Worm (Caenorhabditis elegans) whole organism, L2 larva: ENCODE results near the gene F49C12.1.
A peak's percentile ranks its signal among the peaks of the same experiment; 100 is the strongest.

Source experiments
- C34F6.9 ChIP-seq: fragments of 150-350 bp; optimal IDR thresholded peaks from 2 replicates; lab custom pipeline; 2014; ENCODE audit warnings: missing biosample characterization, missing genetic modification characterization
- F13H6.1 ChIP-seq: sonication (generic microtip); optimal IDR thresholded peaks from 2 replicates; lab custom pipeline; 2016; ENCODE audit warnings: missing genetic modification characterization, missing compliant biosample characterization
- R02D3.7 ChIP-seq: fragments of 150-350 bp; optimal IDR thresholded peaks from 2 replicates; lab custom pipeline; 2014; ENCODE audit warnings: missing biosample characterization, missing genetic modification characterization
- Y55F3AM.14 ChIP-seq: fragments of 200-800 bp; sonication (Bioruptor generic); optimal IDR thresholded peaks from 2 replicates; lab custom pipeline; 2018; ENCODE audit warnings: mild to moderate bottlenecking, missing genetic modification characterization, missing compliant biosample characterization
- ZK546.5 ChIP-seq: sonication (generic microtip); optimal IDR thresholded peaks from 2 replicates; lab custom pipeline; 2017; ENCODE audit warnings: missing biosample characterization, missing genetic modification characterization
- alr-1 ChIP-seq: fragments of 150-350 bp; optimal IDR thresholded peaks from 2 replicates; lab custom pipeline; 2014; ENCODE audit warnings: missing biosample characterization, missing genetic modification characterization
- aly-2 ChIP-seq: fragments of 150-350 bp; optimal IDR thresholded peaks from 2 replicates; lab custom pipeline; 2014; ENCODE audit warnings: missing biosample characterization, missing genetic modification characterization
- ama-1 ChIP-seq: fragments of 150-350 bp; optimal IDR thresholded peaks from 2 replicates; lab custom pipeline; 2018; ENCODE audit warnings: inconsistent platforms
- blmp-1 ChIP-seq: sonication (generic microtip); optimal IDR thresholded peaks from 2 replicates; lab custom pipeline; 2017; ENCODE audit warnings: missing genetic modification characterization, mild to moderate bottlenecking, missing compliant biosample characterization, antibody characterized with exemption, moderate library complexity; ENCODE audit not compliant: insufficient read depth
- ceh-82 ChIP-seq: fragments of 150-350 bp; optimal IDR thresholded peaks from 2 replicates; lab custom pipeline; 2014; ENCODE audit warnings: missing biosample characterization, missing genetic modification characterization
- crh-2 ChIP-seq: sonication (generic microtip); optimal IDR thresholded peaks from 2 replicates; lab custom pipeline; 2017; ENCODE audit warnings: missing biosample characterization, missing genetic modification characterization
- dmd-4 ChIP-seq: sonication (generic microtip); optimal IDR thresholded peaks from 2 replicates; lab custom pipeline; 2017; ENCODE audit warnings: missing biosample characterization, missing genetic modification characterization
- egl-27 ChIP-seq: sonication (generic microtip); optimal IDR thresholded peaks from 3 replicates; lab custom pipeline; 2017; ENCODE audit warnings: missing biosample characterization, missing genetic modification reagents, missing genetic modification characterization
- elt-1 ChIP-seq: fragments of 150-350 bp; optimal IDR thresholded peaks from 2 replicates; lab custom pipeline; 2014; ENCODE audit warnings: missing biosample characterization, missing genetic modification characterization
- elt-3 ChIP-seq: sonication (generic microtip); optimal IDR thresholded peaks from 2 replicates; lab custom pipeline; 2017; ENCODE audit warnings: missing biosample characterization, missing genetic modification characterization
- fos-1 ChIP-seq: fragments of 150-350 bp; optimal IDR thresholded peaks from 2 replicates; lab custom pipeline; 2014; ENCODE audit warnings: missing biosample characterization, missing genetic modification characterization
- gmeb-1 ChIP-seq: fragments of 150-350 bp; optimal IDR thresholded peaks from 2 replicates; lab custom pipeline; 2014; ENCODE audit warnings: missing biosample characterization, missing genetic modification characterization
- lin-11 ChIP-seq: fragments of 150-350 bp; sonication (generic microtip); optimal IDR thresholded peaks from 2 replicates; lab custom pipeline; 2014; ENCODE audit warnings: missing biosample characterization, missing genetic modification characterization, inconsistent platforms, mixed read lengths
- lin-13 ChIP-seq: fragments of 150-350 bp; optimal IDR thresholded peaks from 2 replicates; lab custom pipeline; 2014; ENCODE audit warnings: missing biosample characterization, missing genetic modification reagents, missing genetic modification characterization
- lin-39 ChIP-seq: fragments of 150-350 bp; optimal IDR thresholded peaks from 2 replicates; lab custom pipeline; 2014; ENCODE audit warnings: missing biosample characterization, missing genetic modification reagents, missing genetic modification characterization
- lsy-2 ChIP-seq, 2 experiments: fragments of 150-350 bp in 1 of 2; sonication (generic microtip) in 1 of 2; optimal IDR thresholded peaks; 2 replicates each; lab custom pipeline; 2014 to 2017; ENCODE audit warnings: missing biosample characterization in 2 of 2, missing genetic modification characterization in 2 of 2
- mab-5 ChIP-seq: fragments of 150-350 bp; optimal IDR thresholded peaks from 2 replicates; lab custom pipeline; 2014; ENCODE audit warnings: missing biosample characterization, missing genetic modification characterization
- mbf-1 ChIP-seq: sonication (generic microtip); optimal IDR thresholded peaks from 2 replicates; lab custom pipeline; 2017; ENCODE audit warnings: missing biosample characterization, missing genetic modification characterization
- nhr-10 ChIP-seq: sonication (generic microtip); optimal IDR thresholded peaks from 2 replicates; lab custom pipeline; 2017; ENCODE audit warnings: missing biosample characterization, missing genetic modification characterization
- nhr-11 ChIP-seq: fragments of 150-350 bp; optimal IDR thresholded peaks from 2 replicates; lab custom pipeline; 2014; ENCODE audit warnings: missing biosample characterization, missing genetic modification characterization
- nhr-12 ChIP-seq: fragments of 150-350 bp; optimal IDR thresholded peaks from 2 replicates; lab custom pipeline; 2014; ENCODE audit warnings: missing biosample characterization, missing genetic modification characterization
- nhr-129 ChIP-seq: fragments of 150-350 bp; optimal IDR thresholded peaks from 2 replicates; lab custom pipeline; 2014; ENCODE audit warnings: missing biosample characterization, missing genetic modification characterization
- nhr-21 ChIP-seq: fragments of 150-350 bp; optimal IDR thresholded peaks from 2 replicates; lab custom pipeline; 2014; ENCODE audit warnings: missing biosample characterization, missing genetic modification characterization
- nhr-23 ChIP-seq: fragments of 150-350 bp; optimal IDR thresholded peaks from 2 replicates; lab custom pipeline; 2014; ENCODE audit warnings: missing biosample characterization, missing genetic modification reagents, missing genetic modification characterization
- nhr-237 ChIP-seq: fragments of 150-350 bp; optimal IDR thresholded peaks from 2 replicates; lab custom pipeline; 2014; ENCODE audit warnings: missing biosample characterization, missing genetic modification characterization
- nhr-6 ChIP-seq: fragments of 150-350 bp; optimal IDR thresholded peaks from 2 replicates; lab custom pipeline; 2014; ENCODE audit warnings: missing biosample characterization, missing genetic modification characterization
- nhr-77 ChIP-seq: fragments of 150-350 bp; optimal IDR thresholded peaks from 2 replicates; lab custom pipeline; 2014; ENCODE audit warnings: missing biosample characterization, missing genetic modification characterization
- sem-4 ChIP-seq: fragments of 150-350 bp; optimal IDR thresholded peaks from 2 replicates; lab custom pipeline; 2014; ENCODE audit warnings: missing biosample characterization, missing genetic modification reagents, missing genetic modification characterization
- skn-1 ChIP-seq: sonication (generic microtip); optimal IDR thresholded peaks from 2 replicates; lab custom pipeline; 2017; ENCODE audit warnings: missing biosample characterization, missing genetic modification characterization
- sma-3 ChIP-seq: sonication (generic microtip); optimal IDR thresholded peaks from 2 replicates; lab custom pipeline; 2016; ENCODE audit warnings: missing genetic modification reagents, missing genetic modification characterization, missing compliant biosample characterization
- sma-9 ChIP-seq, 2 experiments: fragments of 150-350 bp in 1 of 2; sonication (generic microtip) in 1 of 2; optimal IDR thresholded peaks; 2 replicates each; lab custom pipeline; 2014 to 2016; ENCODE audit warnings: missing genetic modification characterization in 2 of 2, mild to moderate bottlenecking in 1 of 2, missing biosample characterization in 1 of 2, missing compliant biosample characterization in 1 of 2, missing genetic modification reagents in 1 of 2, moderate library complexity in 1 of 2
- snpc-4 ChIP-seq: fragments of 150-350 bp; optimal IDR thresholded peaks from 2 replicates; lab custom pipeline; 2014; ENCODE audit warnings: missing biosample characterization, missing genetic modification characterization
- unc-39 ChIP-seq: fragments of 150-350 bp; optimal IDR thresholded peaks from 2 replicates; lab custom pipeline; 2014; ENCODE audit warnings: missing biosample characterization, missing genetic modification characterization
- unc-55 ChIP-seq: fragments of 150-350 bp; sonication (generic microtip); optimal IDR thresholded peaks from 3 replicates; lab custom pipeline; 2014; ENCODE audit warnings: missing biosample characterization, missing genetic modification reagents, missing genetic modification characterization
- unc-62 ChIP-seq: fragments of 150-350 bp; optimal IDR thresholded peaks from 2 replicates; lab custom pipeline; 2014; ENCODE audit warnings: missing biosample characterization, missing genetic modification reagents, missing genetic modification characterization
- zag-1 ChIP-seq: fragments of 150-350 bp; optimal IDR thresholded peaks from 2 replicates; lab custom pipeline; 2014; ENCODE audit warnings: missing biosample characterization, missing genetic modification characterization
- ztf-11 ChIP-seq: sonication (generic microtip); optimal IDR thresholded peaks from 2 replicates; lab custom pipeline; 2017; ENCODE audit warnings: missing biosample characterization, missing genetic modification characterization
- ztf-4 ChIP-seq: fragments of 150-350 bp; optimal IDR thresholded peaks from 2 replicates; lab custom pipeline; 2014; ENCODE audit warnings: missing biosample characterization, missing genetic modification characterization

Gene F49C12.1

DNA sequence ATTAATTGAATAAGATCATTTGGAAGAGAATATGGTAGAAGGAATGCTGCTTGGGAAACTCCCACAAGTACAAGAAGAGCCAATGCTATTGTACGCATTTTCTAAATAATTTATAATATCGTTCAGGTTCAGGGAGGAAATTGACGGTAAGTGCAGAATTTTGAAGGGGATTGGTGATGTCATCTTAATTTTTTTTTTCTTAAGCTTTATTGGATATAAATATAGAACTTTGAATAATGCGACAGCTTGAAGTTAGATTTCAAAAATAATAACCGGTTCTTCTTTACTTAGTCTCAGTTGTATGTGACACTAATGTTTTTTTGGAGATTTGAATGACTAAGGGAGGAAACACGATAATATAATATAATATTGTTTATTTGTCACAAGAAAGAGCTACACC is 34.6 kb upstream of the F49C12.1 start, which contains the start of gene nspg-7.1:
Gene nspg-7.1 (minus strand): TSS at position 101 of the 400 bp plus-strand sequence.
- no peak for TF ChIP-seq fos-1 (tag; lab: Kevin White, UChicago)
- TF ChIP-seq unc-39 (tag; lab: Kevin White, UChicago), result no peak
- no peak for TF ChIP-seq ztf-11 (tag; lab: Kevin White, UChicago)
- TF ChIP-seq crh-2 (tag; lab: Kevin White, UChicago), result no peak
- TF ChIP-seq mbf-1 (tag; lab: Kevin White, UChicago), result no peak
- TF ChIP-seq Y55F3AM.14 (GFP tag; lab: Kevin White, UChicago), result no peak
- TF ChIP-seq lsy-2 (tag; optimal IDR thresholded peaks at IDR 0.05; lab: Kevin White, UChicago), result no peak
- no peak for TF ChIP-seq nhr-77 (tag; lab: Kevin White, UChicago)
- no peak for TF ChIP-seq nhr-237 (tag; lab: Kevin White, UChicago)
- no peak for TF ChIP-seq ama-1 (lab: Kevin White, UChicago)
- TF ChIP-seq ztf-4, result no peak
- TF ChIP-seq sma-9 (GFP tag; optimal IDR thresholded peaks at IDR 0.05; lab: Kevin White, UChicago), result no peak
- TF ChIP-seq sma-9 (tag; optimal IDR thresholded peaks at IDR 0.05; lab: Kevin White, UChicago), result no peak
- no peak for TF ChIP-seq F13H6.1 (tag; lab: Kevin White, UChicago)
- no peak for TF ChIP-seq zag-1 (tag; lab: Kevin White, UChicago)
- no peak for TF ChIP-seq nhr-10 (tag; lab: Kevin White, UChicago)
- TF ChIP-seq unc-55 (GFP tag; lab: Kevin White, UChicago), result no peak
- no peak for TF ChIP-seq R02D3.7 (tag; lab: Kevin White, UChicago)

DNA sequence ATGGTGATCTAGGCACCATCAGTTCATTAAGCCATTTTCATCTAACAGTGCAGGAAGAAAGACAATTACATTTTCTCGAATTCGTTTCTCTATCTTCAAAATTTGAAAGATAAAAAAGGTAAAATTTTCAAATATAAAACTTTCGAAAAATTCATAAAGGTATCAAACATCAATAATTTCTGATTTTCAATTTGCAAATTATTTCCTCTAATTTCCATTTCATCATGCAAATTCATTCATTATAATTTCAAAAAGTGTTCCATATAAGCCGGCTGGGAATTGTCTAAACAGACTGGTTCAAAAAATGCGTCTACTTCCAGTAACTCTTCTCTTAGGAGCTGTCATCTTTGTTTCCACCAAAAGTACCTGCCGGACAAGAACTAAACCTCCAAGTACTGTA is 31.6 kb upstream of the F49C12.1 start, which contains the start of gene clec-183:
Gene clec-183 (plus strand): TSS at position 301 of the 400 bp plus-strand sequence.
- TF ChIP-seq alr-1 (tag; lab: Kevin White, UChicago), result no peak
- TF ChIP-seq unc-55 (GFP tag; lab: Kevin White, UChicago), result no peak
- no peak for TF ChIP-seq lin-13 (GFP tag; lab: Kevin White, UChicago)
- no peak for TF ChIP-seq mbf-1 (tag; lab: Kevin White, UChicago)
- no peak for TF ChIP-seq sma-3 (GFP tag; lab: Kevin White, UChicago)
- no peak for TF ChIP-seq aly-2 (tag; lab: Kevin White, UChicago)
- TF ChIP-seq sem-4 (tag; lab: Kevin White, UChicago), result no peak
- TF ChIP-seq sma-9 (GFP tag; optimal IDR thresholded peaks at IDR 0.05; lab: Kevin White, UChicago), result no peak
- TF ChIP-seq sma-9 (tag; optimal IDR thresholded peaks at IDR 0.05; lab: Kevin White, UChicago), result no peak
- no peak for TF ChIP-seq lsy-2 (tag; optimal IDR thresholded peaks at IDR 0.05; lab: Kevin White, UChicago)

ce11 chrIV:9323989-9324506 is 27.9 kb upstream of the F49C12.1 start, which contains the start of the genes nspg-11 and F49C12.15:
TSS of gene nspg-11 (minus strand) at chrIV:9324089.
TSS of gene F49C12.15 (plus strand) at chrIV:9324456.
- TF ChIP-seq ceh-82 (tag; lab: Kevin White, UChicago) (no peak), unc-39 (tag; lab: Kevin White, UChicago) (no peak), nhr-11 (tag; lab: Kevin White, UChicago) (no peak), nhr-23 (tag; lab: Kevin White, UChicago) (no peak), fos-1 (tag; lab: Kevin White, UChicago) (no peak), nhr-129 (tag; lab: Kevin White, UChicago) (no peak), ZK546.5 (no peak)

- TF ChIP-seq gmeb-1 (no peak), sma-3 (GFP tag; lab: Kevin White, UChicago) (peak; percentile 25), nhr-12 (no peak), blmp-1 (tag; lab: Kevin White, UChicago) (no peak), elt-1 (no peak), egl-27 (no peak), R02D3.7 (tag; lab: Kevin White, UChicago) (no peak), zag-1 (tag; lab: Kevin White, UChicago) (no peak), lin-39 (no peak), nhr-11 (tag; lab: Kevin White, UChicago) (no peak), skn-1 (no peak), elt-3 (no peak), unc-39 (tag; lab: Kevin White, UChicago) (no peak), sem-4 (tag; lab: Kevin White, UChicago) (no peak), dmd-4 (tag; lab: Kevin White, UChicago) (no peak), nhr-129 (tag; lab: Kevin White, UChicago) (no peak), lsy-2 (tag; optimal IDR thresholded peaks at IDR 0.05; lab: Kevin White, UChicago) (no peak), ztf-4 (no peak), mab-5 (tag; lab: Kevin White, UChicago) (no peak), crh-2 (tag; lab: Kevin White, UChicago) (peak; percentile 25), sma-9 (GFP tag; optimal IDR thresholded peaks at IDR 0.05; lab: Kevin White, UChicago) (peak; percentile 37), sma-9 (tag; optimal IDR thresholded peaks at IDR 0.05; lab: Kevin White, UChicago) (no peak), unc-62 (GFP tag; lab: Kevin White, UChicago) (no peak), snpc-4 (tag; lab: Kevin White, UChicago) (no peak), ZK546.5 (no peak), nhr-77 (tag; lab: Kevin White, UChicago) (no peak), nhr-10 (tag; lab: Kevin White, UChicago) (no peak), nhr-21 (tag; lab: Kevin White, UChicago) (no peak), lin-11 (no peak), F13H6.1 (tag; lab: Kevin White, UChicago) (no peak), ama-1 (lab: Kevin White, UChicago) (peak; percentile 16), nhr-6 (tag; lab: Kevin White, UChicago) (no peak), C34F6.9 (tag; lab: Kevin White, UChicago) (no peak), mbf-1 (tag; lab: Kevin White, UChicago) (no peak)
- TF ChIP-seq, all 48 proteins: peak for 4
Observed at ce11 chrIV:9322489-9322888, 26.3 kb upstream of the F49C12.1 start.
